Worm (Caenorhabditis elegans) whole organism, L1 larva: Measurements from ENCODE around the gene K10G4.5.

Source experiments
- ama-1 ChIP-seq: fragments of 150-350 bp; optimal IDR thresholded peaks from 2 replicates; lab custom pipeline; 2014
- lin-15B ChIP-seq: fragments of 150-350 bp; sonication (generic microtip); optimal IDR thresholded peaks from 3 replicates; lab custom pipeline; 2014; ENCODE audit warnings: missing biosample characterization, missing genetic modification characterization
- nhr-237 ChIP-seq: fragments of 150-350 bp; optimal IDR thresholded peaks from 2 replicates; lab custom pipeline; 2014; ENCODE audit warnings: missing biosample characterization, missing genetic modification characterization

DNA sequence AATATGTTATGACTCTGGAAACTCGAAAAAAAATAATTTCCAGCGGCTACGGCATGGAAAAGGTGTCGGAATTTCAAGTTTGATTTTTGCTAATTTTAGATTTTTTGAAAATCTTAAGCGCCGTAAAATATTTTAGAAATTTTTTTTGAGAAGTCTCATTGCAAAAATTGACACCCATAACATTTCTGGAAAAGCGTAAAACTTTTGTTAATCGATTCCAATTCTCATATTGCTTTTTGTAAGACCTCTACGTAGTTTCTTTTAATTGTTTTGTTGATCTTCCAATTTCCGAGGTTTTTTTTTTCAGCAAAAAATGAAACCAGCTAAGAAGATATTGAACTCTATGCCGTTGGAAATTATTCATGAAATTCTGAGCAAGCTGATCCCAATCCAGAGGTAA is 42.4 kb downstream of the K10G4.5 start, which contains the start of gene fbxa-85:
- TF ChIP-seq lin-15B (tag; lab: Kevin White, UChicago): no peak
- no peak for TF ChIP-seq ama-1 (lab: Kevin White, UChicago)
- no peak for TF ChIP-seq nhr-237 (tag; lab: Kevin White, UChicago)
